Worm (Caenorhabditis elegans): ENCODE results near the gene F54D1.6.

F54D1.6 gene

ce11 chrIV:11304970-11305369 is 17.4 kb downstream of the F54D1.6 start:
- TF ChIP-seq ztf-1 (GFP tag; conservative IDR thresholded peaks at IDR 0.05): no peak
- no peak for TF ChIP-seq nhr-11 (tag; optimal IDR thresholded peaks at IDR 0.05)
- no peak for TF ChIP-seq ZK546.5 (tag; optimal IDR thresholded peaks at IDR 0.05)
- no peak for TF ChIP-seq unc-55 (GFP tag; optimal IDR thresholded peaks at IDR 0.05)
- no peak for TF ChIP-seq mdl-1 (tag; optimal IDR thresholded peaks at IDR 0.05)
- no peak for TF ChIP-seq skn-1 (tag; optimal IDR thresholded peaks at IDR 0.05)
- no peak for TF ChIP-seq blmp-1 (tag; optimal IDR thresholded peaks at IDR 0.05; ENCODE audit: insufficient read depth)
- no peak for TF ChIP-seq unc-39 (tag; optimal IDR thresholded peaks at IDR 0.05)
- no peak for TF ChIP-seq nhr-77 (tag; optimal IDR thresholded peaks at IDR 0.05)
- TF ChIP-seq nhr-21 (tag; optimal IDR thresholded peaks at IDR 0.05): no peak
- no peak for TF ChIP-seq R02D3.7 (tag; optimal IDR thresholded peaks at IDR 0.05)
- no peak for TF ChIP-seq mab-5 (tag; optimal IDR thresholded peaks at IDR 0.05)
- no peak for TF ChIP-seq ztf-4 (tag; optimal IDR thresholded peaks at IDR 0.05)
- no peak for TF ChIP-seq nhr-6 (tag; optimal IDR thresholded peaks at IDR 0.05)
- TF ChIP-seq nhr-10 (tag; optimal IDR thresholded peaks at IDR 0.05): no peak
- no peak for TF ChIP-seq nhr-12 (tag; optimal IDR thresholded peaks at IDR 0.05)
- no peak for TF ChIP-seq ama-1 (optimal IDR thresholded peaks at IDR 0.05)
- no peak for TF ChIP-seq snpc-4 (tag; optimal IDR thresholded peaks at IDR 0.05)

ce11 chrIV:11306548-11306947 is 18.9 kb downstream of the F54D1.6 start, which contains the start of gene B0035.13:
TSS of gene B0035.13 (minus strand) at chrIV:11306720.
- TF ChIP-seq unc-55 (GFP tag; optimal IDR thresholded peaks at IDR 0.05): no peak
- peak; percentile 10 for TF ChIP-seq fos-1 (tag; optimal IDR thresholded peaks at IDR 0.05)

- TF ChIP-seq unc-39 (tag; optimal IDR thresholded peaks at IDR 0.05) (no peak), sma-3 (GFP tag; optimal IDR thresholded peaks at IDR 0.05) (no peak), nhr-11 (tag; optimal IDR thresholded peaks at IDR 0.05) (no peak), unc-55 (GFP tag; optimal IDR thresholded peaks at IDR 0.05) (no peak), nhr-129 (tag; optimal IDR thresholded peaks at IDR 0.05) (no peak), nhr-6 (tag; optimal IDR thresholded peaks at IDR 0.05) (no peak), mab-5 (tag; optimal IDR thresholded peaks at IDR 0.05) (no peak), elt-3 (tag; optimal IDR thresholded peaks at IDR 0.05) (no peak), lsy-2 (tag; optimal IDR thresholded peaks at IDR 0.05) (no peak), unc-62 (GFP tag; optimal IDR thresholded peaks at IDR 0.05) (no peak), mdl-1 (tag; optimal IDR thresholded peaks at IDR 0.05) (no peak), sem-4 (tag; optimal IDR thresholded peaks at IDR 0.05) (no peak)
Observed at ce11 chrIV:11307770-11308169, 20.2 kb downstream of the F54D1.6 start.

ce11 chrIV:11310624-11311023 is 23.0 kb downstream of the F54D1.6 start, which contains the start of gene znf-207:
TSS of gene znf-207 (plus strand) at chrIV:11310972.
- no peak for TF ChIP-seq lin-39 (tag; optimal IDR thresholded peaks at IDR 0.05)
- TF ChIP-seq skn-1 (tag; optimal IDR thresholded peaks at IDR 0.05): no peak
- no peak for TF ChIP-seq nhr-6 (tag; optimal IDR thresholded peaks at IDR 0.05)
- TF ChIP-seq nhr-77 (tag; optimal IDR thresholded peaks at IDR 0.05): no peak
- TF ChIP-seq unc-39 (tag; optimal IDR thresholded peaks at IDR 0.05): no peak
- TF ChIP-seq peb-1 (tag; optimal IDR thresholded peaks at IDR 0.05): no peak
- peak; percentile 43 for TF ChIP-seq F13H6.1 (tag; optimal IDR thresholded peaks at IDR 0.05)
- peak; percentile 27 for TF ChIP-seq sma-9 (GFP tag; optimal IDR thresholded peaks at IDR 0.05)
- TF ChIP-seq sma-9 (tag; optimal IDR thresholded peaks at IDR 0.05): no peak
- no peak for TF ChIP-seq nhr-10 (tag; optimal IDR thresholded peaks at IDR 0.05)
- TF ChIP-seq nhr-129 (tag; optimal IDR thresholded peaks at IDR 0.05): peak; percentile 43
- peak; percentile 4 for TF ChIP-seq fos-1 (tag; optimal IDR thresholded peaks at IDR 0.05)
- peak in 1 of 2 experiments; percentile 49 for TF ChIP-seq lsy-2 (tag; optimal IDR thresholded peaks at IDR 0.05)
- peak; percentile 41 for TF ChIP-seq lin-13 (GFP tag; optimal IDR thresholded peaks at IDR 0.05)
- no peak for TF ChIP-seq mbf-1 (tag; optimal IDR thresholded peaks at IDR 0.05)
- peak; percentile 57 for TF ChIP-seq C34F6.9 (tag; optimal IDR thresholded peaks at IDR 0.05)
- peak; percentile 6 for TF ChIP-seq crh-2 (tag; optimal IDR thresholded peaks at IDR 0.05)
- peak; percentile 56 for TF ChIP-seq unc-55 (GFP tag; optimal IDR thresholded peaks at IDR 0.05)

ce11 chrIV:11311484-11311883 is 23.9 kb downstream of the F54D1.6 start:
- TF ChIP-seq lin-39 (tag; optimal IDR thresholded peaks at IDR 0.05) (no peak), sma-9 (GFP tag; optimal IDR thresholded peaks at IDR 0.05) (no peak), sma-9 (tag; optimal IDR thresholded peaks at IDR 0.05) (no peak), ama-1 (optimal IDR thresholded peaks at IDR 0.05) (no peak), sma-3 (GFP tag; optimal IDR thresholded peaks at IDR 0.05) (no peak), snpc-4 (tag; optimal IDR thresholded peaks at IDR 0.05) (no peak), sem-4 (tag; optimal IDR thresholded peaks at IDR 0.05) (no peak), unc-62 (GFP tag; optimal IDR thresholded peaks at IDR 0.05) (no peak), fos-1 (tag; optimal IDR thresholded peaks at IDR 0.05) (no peak), mbf-1 (tag; optimal IDR thresholded peaks at IDR 0.05) (no peak), unc-55 (GFP tag; optimal IDR thresholded peaks at IDR 0.05) (no peak), nhr-23 (tag; optimal IDR thresholded peaks at IDR 0.05) (no peak), ztf-1 (GFP tag; conservative IDR thresholded peaks at IDR 0.05) (no peak), R02D3.7 (tag; optimal IDR thresholded peaks at IDR 0.05) (no peak), zag-1 (tag; optimal IDR thresholded peaks at IDR 0.05) (no peak), ceh-16 (tag; optimal IDR thresholded peaks at IDR 0.05) (no peak), ZK546.5 (tag; optimal IDR thresholded peaks at IDR 0.05) (no peak), egl-27 (tag; optimal IDR thresholded peaks at IDR 0.05) (no peak), F13H6.1 (tag; optimal IDR thresholded peaks at IDR 0.05) (no peak)
